Worm (Caenorhabditis elegans) whole organism, L4 larva: ENCODE measurements around the gene B0244.6.
A peak's percentile ranks its signal among the peaks of the same experiment; 100 is the strongest.

Experiments
- F49E8.2 ChIP-seq: sonication (generic microtip); optimal IDR thresholded peaks from 2 replicates; lab custom pipeline; 2016; ENCODE audit warnings: missing compliant biosample characterization, mild to moderate bottlenecking, missing genetic modification characterization, borderline replicate concordance
- R02D3.7 ChIP-seq: fragments of 150-350 bp; sonication (generic microtip); optimal IDR thresholded peaks from 3 replicates; lab custom pipeline; 2014; ENCODE audit warnings: missing biosample characterization, missing genetic modification characterization
- Y48G9A.11 ChIP-seq: fragments of 200-800 bp; sonication (Bioruptor generic); IDR thresholded peaks from 2 replicates; pipeline ENCODE4 v1.3.6; 2022; ENCODE audit warnings: missing genetic modification reagents, missing genetic modification characterization, missing compliant biosample characterization
- ZK337.2 ChIP-seq: fragments of 200-800 bp; sonication (Bioruptor generic); IDR thresholded peaks from 2 replicates; pipeline ENCODE4 v1.3.6; 2022; ENCODE audit warnings: missing genetic modification reagents, missing genetic modification characterization, missing compliant biosample characterization
- aha-1 ChIP-seq: fragments of 150-350 bp; peaks from one replicate; lab custom pipeline; 2014; ENCODE audit warnings: missing biosample characterization, missing genetic modification characterization
- arid-1 ChIP-seq: fragments of 200-800 bp; sonication (Bioruptor generic); conservative IDR thresholded peaks from 2 replicates; pipeline ENCODE4 v1.3.6; 2022; ENCODE audit warnings: missing genetic modification reagents, missing genetic modification characterization, missing compliant biosample characterization
- ceh-44 ChIP-seq: fragments of 200-800 bp; sonication (Bioruptor generic); IDR thresholded peaks from 2 replicates; pipeline ENCODE4 v1.3.6; 2022; ENCODE audit warnings: missing genetic modification reagents, missing genetic modification characterization, missing compliant biosample characterization
- ctbp-1 ChIP-seq: fragments of 200-800 bp; sonication (Bioruptor generic); IDR thresholded peaks from 2 replicates; pipeline ENCODE4 v1.3.6; 2022; ENCODE audit warnings: missing genetic modification reagents, missing genetic modification characterization, missing compliant biosample characterization
- daf-16 ChIP-seq, 3 experiments: sonication (generic microtip); optimal IDR thresholded peaks; 2 replicates each; lab custom pipeline; 2016 to 2017; ENCODE audit warnings: missing genetic modification characterization in 3 of 3, missing genetic modification reagents in 3 of 3, mild to moderate bottlenecking in 2 of 3, missing compliant biosample characterization in 2 of 3, missing biosample characterization in 1 of 3, moderate library complexity in 1 of 3
- daf-19 ChIP-seq: fragments of 200-800 bp; sonication (Bioruptor generic); conservative IDR thresholded peaks from 2 replicates; pipeline ENCODE4 v1.3.6; 2022; ENCODE audit warnings: missing genetic modification characterization, missing compliant biosample characterization
- dmd-6 ChIP-seq: fragments of 200-800 bp; sonication (Bioruptor generic); IDR thresholded peaks from 2 replicates; pipeline ENCODE4 v1.3.6; 2022; ENCODE audit warnings: missing genetic modification reagents, missing genetic modification characterization, missing compliant biosample characterization
- dmd-8 ChIP-seq: fragments of 200-800 bp; sonication (Bioruptor generic); IDR thresholded peaks from 2 replicates; pipeline ENCODE4 v1.3.6; 2022; ENCODE audit warnings: missing genetic modification characterization, missing compliant biosample characterization
- dmd-9 ChIP-seq: fragments of 200-800 bp; sonication (Bioruptor generic); IDR thresholded peaks from 2 replicates; pipeline ENCODE4 v1.3.6; 2022; ENCODE audit warnings: missing genetic modification reagents, missing genetic modification characterization, missing compliant biosample characterization
- dpl-1 ChIP-seq: fragments of 150-350 bp; optimal IDR thresholded peaks from 2 replicates; lab custom pipeline; 2014; ENCODE audit warnings: missing biosample characterization, missing genetic modification reagents, missing genetic modification characterization
- egl-27 ChIP-seq: sonication (generic microtip); optimal IDR thresholded peaks from 3 replicates; lab custom pipeline; 2017; ENCODE audit warnings: missing biosample characterization, missing genetic modification reagents, missing genetic modification characterization
- fos-1 ChIP-seq: fragments of 150-350 bp; optimal IDR thresholded peaks from 2 replicates; lab custom pipeline; 2014; ENCODE audit warnings: missing biosample characterization, missing genetic modification characterization
- hif-1 ChIP-seq, 2 experiments: sonication (generic microtip); optimal IDR thresholded peaks; 2 replicates each; lab custom pipeline; 2016 to 2017; ENCODE audit warnings: missing compliant biosample characterization in 2 of 2, missing genetic modification characterization in 2 of 2, missing genetic modification reagents in 2 of 2, missing genotype in 2 of 2, mild to moderate bottlenecking in 1 of 2
- hlh-11 ChIP-seq: fragments of 200-800 bp; sonication (Bioruptor generic); optimal IDR thresholded peaks from 2 replicates; lab custom pipeline; 2018; ENCODE audit warnings: mild to moderate bottlenecking, missing genetic modification characterization, missing compliant biosample characterization
- lin-1 ChIP-seq: fragments of 200-800 bp; sonication (Bioruptor generic); IDR thresholded peaks from 2 replicates; pipeline ENCODE4 v1.3.6; 2022; ENCODE audit warnings: missing genetic modification reagents, missing genetic modification characterization, missing compliant biosample characterization
- lin-15B ChIP-seq: fragments of 150-350 bp; sonication (generic microtip); optimal IDR thresholded peaks from 3 replicates; lab custom pipeline; 2014; ENCODE audit warnings: missing biosample characterization, missing genetic modification characterization
- lin-38 ChIP-seq: fragments of 200-800 bp; sonication (Bioruptor generic); IDR thresholded peaks from 2 replicates; pipeline ENCODE4 v1.3.6; 2022; ENCODE audit warnings: missing genetic modification reagents, missing genetic modification characterization, missing compliant biosample characterization
- madf-5 ChIP-seq, 2 experiments: fragments of 200-800 bp; sonication (Bioruptor generic); IDR thresholded peaks; 2 replicates each; pipeline ENCODE4 v1.3.6; 2022; ENCODE audit warnings: missing compliant biosample characterization in 2 of 2, missing genetic modification characterization in 2 of 2
- mes-2 ChIP-seq: sonication (generic microtip); optimal IDR thresholded peaks from 2 replicates; lab custom pipeline; 2016; ENCODE audit warnings: missing genotype, mild to moderate bottlenecking, missing genetic modification characterization, missing compliant biosample characterization; ENCODE audit not compliant: poor library complexity, severe bottlenecking
- mxl-3 ChIP-seq: fragments of 200-800 bp; sonication (Bioruptor generic); optimal IDR thresholded peaks from 2 replicates; lab custom pipeline; 2018; ENCODE audit warnings: mild to moderate bottlenecking, missing genetic modification characterization, missing compliant biosample characterization
- nhr-10 ChIP-seq: fragments of 150-350 bp; optimal IDR thresholded peaks from 2 replicates; lab custom pipeline; 2014; ENCODE audit warnings: missing biosample characterization, missing genetic modification characterization
- nhr-102 ChIP-seq: sonication (generic microtip); optimal IDR thresholded peaks from 2 replicates; lab custom pipeline; 2016; ENCODE audit warnings: mild to moderate bottlenecking, missing genetic modification characterization, moderate library complexity, missing compliant biosample characterization
- nhr-28 ChIP-seq: fragments of 150-350 bp; optimal IDR thresholded peaks from 2 replicates; lab custom pipeline; 2014; ENCODE audit warnings: missing biosample characterization, missing genetic modification characterization
- nhr-41 ChIP-seq: fragments of 200-800 bp; sonication (Bioruptor generic); IDR thresholded peaks from 2 replicates; pipeline ENCODE4 v1.3.6; 2022; ENCODE audit warnings: missing genetic modification reagents, missing genetic modification characterization, missing compliant biosample characterization
- php-3 ChIP-seq: fragments of 200-800 bp; sonication (Bioruptor generic); IDR thresholded peaks from 2 replicates; pipeline ENCODE4 v1.3.6; 2022; ENCODE audit warnings: missing genetic modification reagents, missing genetic modification characterization, missing compliant biosample characterization
- skn-1 ChIP-seq: fragments of 150-350 bp; optimal IDR thresholded peaks from 2 replicates; lab custom pipeline; 2014; ENCODE audit warnings: missing biosample characterization, missing genetic modification characterization
- snpc-4 ChIP-seq: fragments of 150-350 bp; optimal IDR thresholded peaks from 2 replicates; lab custom pipeline; 2014; ENCODE audit warnings: missing biosample characterization, missing genetic modification characterization
- tra-1 ChIP-seq: fragments of 200-800 bp; sonication (Bioruptor generic); IDR thresholded peaks from 2 replicates; pipeline ENCODE4 v1.3.6; 2022; ENCODE audit warnings: missing genetic modification reagents, missing genetic modification characterization, missing compliant biosample characterization
- unc-130 ChIP-seq: sonication (generic microtip); optimal IDR thresholded peaks from 2 replicates; lab custom pipeline; 2016; ENCODE audit warnings: missing genetic modification reagents, missing genetic modification characterization, missing compliant biosample characterization
- unc-62 ChIP-seq, 3 experiments: fragments of 150-350 bp in 1 of 3; sonication (generic microtip); optimal IDR thresholded peaks in 2 of 3; peaks in 1 of 3; 1 replicate in 1 of 3; 2 replicates in 2 of 3; lab custom pipeline; 2014 to 2017; ENCODE audit warnings: missing biosample characterization in 3 of 3, missing genetic modification characterization in 3 of 3, missing genetic modification reagents in 3 of 3, missing genotype in 1 of 3
- zag-1 ChIP-seq: fragments of 150-350 bp; optimal IDR thresholded peaks from 2 replicates; lab custom pipeline; 2014; ENCODE audit warnings: missing biosample characterization, missing genetic modification characterization
- zip-11 ChIP-seq: fragments of 200-800 bp; sonication (Bioruptor generic); IDR thresholded peaks from 2 replicates; pipeline ENCODE4 v1.3.6; 2022; ENCODE audit warnings: missing genetic modification characterization, missing compliant biosample characterization
- zip-2 ChIP-seq: fragments of 150-350 bp; optimal IDR thresholded peaks from 2 replicates; lab custom pipeline; 2014; ENCODE audit warnings: missing biosample characterization, missing genetic modification characterization

Gene B0244.6

ce11 chrIII:5719105-5719831 lies 18.5 kb upstream of the B0244.6 start:
- TF ChIP-seq fos-1 (tag; lab: Kevin White, UChicago) (no peak), unc-62 (GFP tag; optimal IDR thresholded peaks at IDR 0.05 in 1 of 2; lab: Kevin White, UChicago) (peak in 1 of 2 experiments; percentile 13), unc-62 (tag; optimal IDR thresholded peaks at IDR 0.05; lab: Kevin White, UChicago) (no peak), mes-2 (no peak), aha-1 (peak; percentile 93), php-3 (no peak)

DNA sequence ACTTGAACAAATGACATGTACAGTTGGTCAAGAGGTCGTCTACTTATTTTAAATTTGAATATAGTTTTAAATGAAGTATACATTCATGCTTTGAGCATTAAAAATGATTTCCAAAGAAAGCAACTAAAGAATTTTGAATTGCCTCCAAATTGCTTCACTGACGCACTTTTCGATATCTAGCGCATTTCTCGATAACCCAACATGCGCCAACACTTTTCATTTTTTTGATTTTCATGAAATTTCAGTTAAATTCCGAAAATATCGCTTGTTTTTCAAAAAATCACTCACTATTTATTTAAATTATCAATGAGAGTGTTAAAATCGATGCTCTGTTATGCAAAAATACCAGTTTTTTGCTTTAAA lies 18.0 kb upstream of the B0244.6 start:
- peak; percentile 35 for TF ChIP-seq mes-2
- peak; percentile 50; the same call in 1 of the 2 replicates for TF ChIP-seq Y48G9A.11
- TF ChIP-seq ceh-44 (GFP tag; lab: Robert Waterston, UW) = no peak
- no peak for TF ChIP-seq daf-19 (GFP tag; lab: Robert Waterston, UW)
- TF ChIP-seq zag-1 (tag; lab: Kevin White, UChicago) = no peak
- peak; percentile 58 for TF ChIP-seq lin-38 (GFP tag; lab: Robert Waterston, UW)
- no peak for TF ChIP-seq lin-1 (GFP tag; lab: Robert Waterston, UW)
- peak; percentile 18 for TF ChIP-seq dpl-1 (GFP tag; lab: Kevin White, UChicago)
- TF ChIP-seq daf-16 (GFP tag; optimal IDR thresholded peaks at IDR 0.05; lab: Kevin White, UChicago) = no peak
- no peak for TF ChIP-seq daf-16 (tag; optimal IDR thresholded peaks at IDR 0.05; lab: Kevin White, UChicago)
- no peak for TF ChIP-seq lin-15B (tag; lab: Kevin White, UChicago)
- TF ChIP-seq F49E8.2 (tag; lab: Kevin White, UChicago) = peak; percentile 62

ce11 chrIII:5720266-5721019 lies 17.4 kb upstream of the B0244.6 start:
- peak in 1 of 2 experiments; percentile 65 for TF ChIP-seq unc-62 (GFP tag; optimal IDR thresholded peaks at IDR 0.05 in 1 of 2; lab: Kevin White, UChicago)
- no peak for TF ChIP-seq unc-62 (tag; optimal IDR thresholded peaks at IDR 0.05; lab: Kevin White, UChicago)
- TF ChIP-seq nhr-10 = no peak
- TF ChIP-seq lin-15B (tag; lab: Kevin White, UChicago) = no peak

ce11 chrIII:5721488-5721887 lies 16.3 kb upstream of the B0244.6 start:
- TF ChIP-seq unc-62 (GFP tag; optimal IDR thresholded peaks at IDR 0.05 in 1 of 2; lab: Kevin White, UChicago) = peak in 1 of 2 experiments; percentile 50
- TF ChIP-seq unc-62 (tag; optimal IDR thresholded peaks at IDR 0.05; lab: Kevin White, UChicago) = no peak
- TF ChIP-seq zag-1 (tag; lab: Kevin White, UChicago) = no peak
- TF ChIP-seq nhr-41 = no peak
- no peak for TF ChIP-seq lin-15B (tag; lab: Kevin White, UChicago)

DNA sequence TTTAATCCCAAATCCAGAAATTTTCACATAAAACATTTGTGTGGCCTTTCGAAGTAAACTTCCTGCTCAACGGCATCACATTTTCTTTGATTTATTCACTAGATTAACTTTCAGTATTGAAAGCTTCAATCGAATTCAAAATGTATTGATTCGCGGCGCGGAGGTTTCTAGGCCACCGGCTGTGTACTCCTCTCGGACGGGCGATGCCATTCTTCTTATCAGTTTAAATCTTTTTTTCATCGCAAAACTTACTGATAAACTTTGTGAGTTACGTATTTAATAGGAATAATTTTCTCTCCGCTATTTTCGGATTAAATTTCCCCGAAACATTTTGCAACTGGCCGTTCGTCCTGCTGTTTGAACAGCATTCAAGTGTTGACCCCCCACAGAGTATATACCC lies 15.9 kb upstream of the B0244.6 start:
- TF ChIP-seq aha-1 (peak; percentile 95), tra-1 (GFP tag; lab: Robert Waterston, UW) (peak; percentile 83), skn-1 (no peak), R02D3.7 (tag; lab: Kevin White, UChicago) (no peak), unc-130 (GFP tag; lab: Kevin White, UChicago) (peak; percentile 72), mxl-3 (GFP tag; lab: Kevin White, UChicago) (peak; percentile 13), lin-1 (GFP tag; lab: Robert Waterston, UW) (0 out of 2 replicates have a peak, but pooled peaks have one; percentile 32), nhr-28 (tag; lab: Kevin White, UChicago) (peak; percentile 67), egl-27 (tag; lab: Kevin White, UChicago) (no peak), madf-5 (GFP tag; IDR thresholded peaks at IDR 0.05; lab: Robert Waterston, UW) (no peak), Y48G9A.11 (peak; percentile 36; the same call in 1 of the 2 replicates), zip-2 (tag; lab: Kevin White, UChicago) (no peak), hlh-11 (peak; percentile 61), dpl-1 (GFP tag; lab: Kevin White, UChicago) (peak; percentile 93), ZK337.2 (GFP tag; lab: Robert Waterston, UW) (peak; percentile 89), dmd-8 (no peak), ctbp-1 (no peak), arid-1 (peak; percentile 56; the same call in 1 of the 2 replicates), ceh-44 (GFP tag; lab: Robert Waterston, UW) (0 out of 2 replicates have a peak, but pooled peaks have one; percentile 27), nhr-102 (tag; lab: Kevin White, UChicago) (peak; percentile 67), zip-11 (GFP tag; lab: Robert Waterston, UW) (no peak), daf-16 (GFP tag; optimal IDR thresholded peaks at IDR 0.05; lab: Kevin White, UChicago) (peak in 1 of 2 experiments; percentile 36), daf-16 (tag; optimal IDR thresholded peaks at IDR 0.05; lab: Kevin White, UChicago) (peak; percentile 49), dmd-9 (GFP tag; lab: Robert Waterston, UW) (0 out of 2 replicates have a peak, but pooled peaks have one; percentile 19), hif-1 (tag; optimal IDR thresholded peaks at IDR 0.05; lab: Kevin White, UChicago) (peak in 1 of 2 experiments; percentile 88), snpc-4 (no peak), dmd-6 (GFP tag; lab: Robert Waterston, UW) (peak; percentile 86)
